ENCODE assay signal across 2 worm cellular contexts in the genomic region with DNA sequence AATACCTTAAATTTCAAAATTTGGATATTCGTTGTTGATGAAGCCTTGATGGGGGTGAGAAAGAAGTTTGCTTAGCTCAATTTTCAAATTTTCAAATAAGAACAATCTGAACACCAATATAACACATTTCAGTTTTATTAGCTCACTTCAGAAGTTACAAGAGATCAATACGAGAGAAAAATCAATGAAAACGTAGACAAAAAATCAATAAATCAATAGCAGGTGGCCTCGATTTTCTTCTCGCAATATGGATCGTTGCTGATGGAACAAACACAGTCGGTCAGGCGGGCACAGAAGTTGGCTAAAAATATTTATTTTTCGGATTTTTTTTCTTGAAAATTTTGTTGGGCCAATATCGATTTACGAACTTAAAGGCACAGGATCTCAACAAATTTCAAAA.
TF ChIP-seq lines count a peak whose summit lies in the region.

No protein-coding gene starts in this region.

TF ChIP-seq in whole organism, L3 larva, 47 proteins besides CTCF, POLR2A, EP300 and RAD21:
- TF ChIP-seq ceh-28 (tag; optimal IDR thresholded peaks at IDR 0.05; lab: Kevin White, UChicago) (peak; percentile 81), elt-2 (tag; optimal IDR thresholded peaks at IDR 0.05; lab: Kevin White, UChicago) (no peak)

TF ChIP-seq in whole organism, L4 larva, 104 proteins besides CTCF, POLR2A, EP300 and RAD21:
- TF ChIP-seq ceh-28 (tag; optimal IDR thresholded peaks at IDR 0.05; lab: Kevin White, UChicago) (peak; percentile 91), lin-13 (GFP tag; optimal IDR thresholded peaks at IDR 0.05; lab: Kevin White, UChicago) (no peak), lin-1 (GFP tag; IDR thresholded peaks at IDR 0.05; lab: Robert Waterston, UW) (no peak)
